In the genomic region with DNA sequence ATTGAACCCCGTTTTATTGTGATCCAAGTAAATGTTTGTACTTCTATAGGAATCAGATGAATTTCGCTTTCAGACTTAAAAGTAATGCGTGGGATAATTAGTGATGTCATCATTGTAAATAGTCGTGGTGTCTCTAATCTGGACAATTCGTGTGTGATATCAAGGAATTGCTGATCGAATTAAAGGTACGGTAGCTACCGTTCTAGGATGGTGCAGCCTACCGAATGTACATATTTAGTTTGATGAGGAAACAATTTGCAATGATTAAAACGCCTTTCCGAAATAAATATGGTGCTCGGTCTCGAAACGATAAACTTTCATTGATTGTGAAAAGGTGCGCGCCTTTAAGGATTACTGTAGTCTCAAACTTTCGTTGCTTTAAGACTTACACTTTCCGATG, we compare ENCODE assay signal across 2 worm cellular contexts.
TF ChIP-seq lines count a peak whose summit lies in the region.

No protein-coding gene starts in this region.

TF ChIP-seq in whole organism, L4 larva, 104 proteins besides CTCF, POLR2A, EP300 and RAD21:
- no peak for TF ChIP-seq ctbp-1 (GFP tag; IDR thresholded peaks at IDR 0.05; lab: Robert Waterston, UW)
- TF ChIP-seq nhr-111 (GFP tag; optimal IDR thresholded peaks at IDR 0.05; lab: Kevin White, UChicago): no peak
- no peak for TF ChIP-seq nhr-77 (tag; optimal IDR thresholded peaks at IDR 0.05; lab: Kevin White, UChicago)
- TF ChIP-seq lin-38 (GFP tag; IDR thresholded peaks at IDR 0.05; lab: Robert Waterston, UW): peak; percentile 49; the same call in 1 of the 2 replicates

TF ChIP-seq in whole organism, young adult, 124 proteins besides CTCF, POLR2A, EP300 and RAD21:
- TF ChIP-seq ceh-27 (GFP tag; optimal IDR thresholded peaks at IDR 0.05; lab: Kevin White, UChicago): no peak
- TF ChIP-seq him-1 (tag; optimal IDR thresholded peaks at IDR 0.05; lab: Kevin White, UChicago): peak; percentile 21
- TF ChIP-seq die-1 (tag; optimal IDR thresholded peaks at IDR 0.05; lab: Kevin White, UChicago): no peak
- peak; percentile 79 for TF ChIP-seq Y53G8AR.9 (GFP tag; conservative IDR thresholded peaks at IDR 0.05; lab: Robert Waterston, UW)
- peak; percentile 10 for TF ChIP-seq hrde-1 (tag; optimal IDR thresholded peaks at IDR 0.05; lab: Kevin White, UChicago; ENCODE audit: borderline replicate concordance)
- TF ChIP-seq sea-2 (GFP tag; IDR thresholded peaks at IDR 0.05; lab: Robert Waterston, UW): no peak
- TF ChIP-seq hsf-1 (GFP tag; IDR thresholded peaks at IDR 0.05; lab: Robert Waterston, UW): peak; percentile 74
- TF ChIP-seq let-607 (tag; optimal IDR thresholded peaks at IDR 0.05; lab: Kevin White, UChicago): no peak
- peak; percentile 52; the same call in 1 of the 2 replicates for TF ChIP-seq ekl-4 (GFP tag; IDR thresholded peaks at IDR 0.05; lab: Robert Waterston, UW)
- no peak for TF ChIP-seq F55B11.4 (tag; optimal IDR thresholded peaks at IDR 0.05; lab: Kevin White, UChicago; ENCODE audit: borderline replicate concordance, insufficient read depth)
- no peak for TF ChIP-seq ceh-79 (tag; optimal IDR thresholded peaks at IDR 0.05; lab: Kevin White, UChicago)
- 0 out of 2 replicates have a peak, but pooled peaks have one; percentile 3 for TF ChIP-seq hmg-20 (GFP tag; IDR thresholded peaks at IDR 0.05; lab: Robert Waterston, UW)
- TF ChIP-seq snpc-3.4 (tag; optimal IDR thresholded peaks at IDR 0.05; lab: Kevin White, UChicago): no peak
- TF ChIP-seq chd-7 (tag; optimal IDR thresholded peaks at IDR 0.05; lab: Kevin White, UChicago): no peak
- no peak for TF ChIP-seq ccch-3 (GFP tag; optimal IDR thresholded peaks at IDR 0.05; lab: Kevin White, UChicago)
- TF ChIP-seq egrh-3 (GFP tag; IDR thresholded peaks at IDR 0.05; lab: Robert Waterston, UW): no peak
- no peak for TF ChIP-seq snpc-1.1 (tag; optimal IDR thresholded peaks at IDR 0.05; lab: Kevin White, UChicago; ENCODE audit: insufficient read depth)
- no peak for TF ChIP-seq sdz-38 (tag; optimal IDR thresholded peaks at IDR 0.05; lab: Kevin White, UChicago)
- TF ChIP-seq nfya-2 (GFP tag; IDR thresholded peaks at IDR 0.05; lab: Robert Waterston, UW): no peak
- no peak for TF ChIP-seq ztf-26 (tag; optimal IDR thresholded peaks at IDR 0.05; lab: Kevin White, UChicago)
- TF ChIP-seq nhr-120 (GFP tag; IDR thresholded peaks at IDR 0.05; lab: Robert Waterston, UW): no peak
- TF ChIP-seq F37B4.10 (GFP tag; IDR thresholded peaks at IDR 0.05; lab: Robert Waterston, UW): no peak
- peak; percentile 47; the same call in 1 of the 2 replicates for TF ChIP-seq attf-6 (GFP tag; IDR thresholded peaks at IDR 0.05; lab: Robert Waterston, UW)
- no peak for TF ChIP-seq nhr-90 (tag; optimal IDR thresholded peaks at IDR 0.05; lab: Kevin White, UChicago)
- peak; percentile 2 for TF ChIP-seq T26A5.8 (tag; optimal IDR thresholded peaks at IDR 0.05; lab: Kevin White, UChicago)
- TF ChIP-seq B0336.3 (GFP tag; IDR thresholded peaks at IDR 0.05; lab: Robert Waterston, UW): no peak; the same call in 1 of the 2 replicates
- no peak for TF ChIP-seq athp-1 (tag; optimal IDR thresholded peaks at IDR 0.05; lab: Kevin White, UChicago)
- TF ChIP-seq aptf-3 (GFP tag; IDR thresholded peaks at IDR 0.05; lab: Robert Waterston, UW): no peak
- TF ChIP-seq repo-1 (tag; optimal IDR thresholded peaks at IDR 0.05; lab: Kevin White, UChicago): no peak
- no peak for TF ChIP-seq tlf-1 (GFP tag; optimal IDR thresholded peaks at IDR 0.05; lab: Kevin White, UChicago)
- no peak for TF ChIP-seq egl-44 (GFP tag; IDR thresholded peaks at IDR 0.05; lab: Robert Waterston, UW)
- no peak for TF ChIP-seq mel-28 (tag; optimal IDR thresholded peaks at IDR 0.05; lab: Kevin White, UChicago; ENCODE audit: borderline replicate concordance)
- no peak for TF ChIP-seq lir-1 (GFP tag; conservative IDR thresholded peaks at IDR 0.05; lab: Robert Waterston, UW)
- TF ChIP-seq Y95B8A.8 (GFP tag; IDR thresholded peaks at IDR 0.05; lab: Robert Waterston, UW): 0 out of 2 replicates have a peak, but pooled peaks have one; percentile 39
- no peak for TF ChIP-seq attf-3 (GFP tag; conservative IDR thresholded peaks at IDR 0.05; lab: Robert Waterston, UW)
- TF ChIP-seq madf-3 (GFP tag; IDR thresholded peaks at IDR 0.05; lab: Robert Waterston, UW): peak; percentile 78; the same call in 1 of the 2 replicates
- peak; percentile 63 for TF ChIP-seq madf-6 (GFP tag; IDR thresholded peaks at IDR 0.05; lab: Robert Waterston, UW)
- no peak for TF ChIP-seq egl-18 (GFP tag; IDR thresholded peaks at IDR 0.05; lab: Robert Waterston, UW)
- TF ChIP-seq unc-62 (GFP tag; optimal IDR thresholded peaks at IDR 0.05; lab: Kevin White, UChicago): no peak
- peak; percentile 76; the same call in 1 of the 2 replicates for TF ChIP-seq F39B2.1 (GFP tag; IDR thresholded peaks at IDR 0.05; lab: Robert Waterston, UW)
- TF ChIP-seq F23B12.7 (tag; optimal IDR thresholded peaks at IDR 0.05; lab: Kevin White, UChicago; ENCODE audit: insufficient read depth): no peak
- TF ChIP-seq F49E8.2 (tag; optimal IDR thresholded peaks at IDR 0.05; lab: Kevin White, UChicago; ENCODE audit: insufficient read depth): peak; percentile 15
- peak; percentile 14; the same call in 1 of the 2 replicates for TF ChIP-seq hmg-1.2 (GFP tag; IDR thresholded peaks at IDR 0.05; lab: Robert Waterston, UW)
- no peak for TF ChIP-seq B0261.1 (tag; optimal IDR thresholded peaks at IDR 0.05; lab: Kevin White, UChicago)
- no peak for TF ChIP-seq C17E4.6 (GFP tag; IDR thresholded peaks at IDR 0.05; lab: Robert Waterston, UW)
- no peak for TF ChIP-seq ama-1 (optimal IDR thresholded peaks at IDR 0.05; lab: Kevin White, UChicago)
- peak in 1 of 2 experiments; percentile 37 for TF ChIP-seq ama-1 (GFP tag; optimal IDR thresholded peaks at IDR 0.05; lab: Kevin White, UChicago)
- TF ChIP-seq madf-8 (GFP tag; conservative IDR thresholded peaks at IDR 0.05; lab: Robert Waterston, UW): no peak
- no peak for TF ChIP-seq ceh-40 (GFP tag; IDR thresholded peaks at IDR 0.05; lab: Robert Waterston, UW)
- 0 out of 2 replicates have a peak, but pooled peaks have one; percentile 21 for TF ChIP-seq F33H1.4 (GFP tag; IDR thresholded peaks at IDR 0.05; lab: Robert Waterston, UW)
- peak; percentile 46; the same call in 1 of the 2 replicates for TF ChIP-seq rcor-1 (GFP tag; IDR thresholded peaks at IDR 0.05; lab: Robert Waterston, UW)
- TF ChIP-seq efl-1 (GFP tag; optimal IDR thresholded peaks at IDR 0.05; lab: Kevin White, UChicago): no peak
- peak in 1 of 3 experiments; percentile 17 for TF ChIP-seq lin-35 (GFP tag; optimal IDR thresholded peaks at IDR 0.05; lab: Kevin White, UChicago)

Comparison
In these comparisons a context has a peak if more than half of its experiments do, and no peak if none do; other contexts are left out.
1. Of the 7 proteins assayed by ChIP-seq in both whole organism, young adult and whole organism, L4 larva: peak only in whole organism, young adult: F49E8.2; only in whole organism, L4 larva: none; in both: none; in neither: 5; mixed calls (peak in some experiments, not most) for 1.